Worm (Caenorhabditis elegans) whole organism, L1 larva: ENCODE measurements around the gene fipr-18.

ENCODE experiments used
- C04F5.9 ChIP-seq: sonication (generic microtip); optimal IDR thresholded peaks from 2 replicates; lab custom pipeline; 2016; ENCODE audit warnings: missing genetic modification characterization, missing compliant biosample characterization
- C16A3.4 ChIP-seq: fragments of 150-350 bp; optimal IDR thresholded peaks from 2 replicates; lab custom pipeline; 2014; ENCODE audit warnings: missing biosample characterization, missing genetic modification characterization
- F16B12.6 ChIP-seq: fragments of 150-350 bp; optimal IDR thresholded peaks from 2 replicates; lab custom pipeline; 2014; ENCODE audit warnings: missing biosample characterization, missing genetic modification characterization
- alr-1 ChIP-seq: fragments of 200-800 bp; sonication (Bioruptor generic); optimal IDR thresholded peaks from 2 replicates; lab custom pipeline; 2018; ENCODE audit warnings: borderline replicate concordance, mild to moderate bottlenecking, missing genetic modification characterization, missing compliant biosample characterization
- aly-2 ChIP-seq: fragments of 150-350 bp; optimal IDR thresholded peaks from 2 replicates; lab custom pipeline; 2014; ENCODE audit warnings: missing biosample characterization, missing genetic modification characterization
- ama-1 ChIP-seq: fragments of 150-350 bp; optimal IDR thresholded peaks from 2 replicates; lab custom pipeline; 2014
- blmp-1 ChIP-seq: fragments of 150-350 bp; optimal IDR thresholded peaks from 2 replicates; lab custom pipeline; 2014; ENCODE audit warnings: missing biosample characterization, missing genetic modification characterization
- ceh-63 ChIP-seq: fragments of 200-800 bp; sonication (Bioruptor generic); optimal IDR thresholded peaks from 2 replicates; lab custom pipeline; 2018; ENCODE audit warnings: mild to moderate bottlenecking, missing genetic modification characterization, missing compliant biosample characterization
- ces-1 ChIP-seq: fragments of 150-350 bp; optimal IDR thresholded peaks from 2 replicates; lab custom pipeline; 2014; ENCODE audit warnings: missing biosample characterization, missing genetic modification reagents, missing genetic modification characterization
- dpl-1 ChIP-seq, 3 experiments: fragments of 150-350 bp in 2 of 3; sonication (generic microtip) in 1 of 3; optimal IDR thresholded peaks; 2 replicates each; lab custom pipeline; 2014 to 2017; ENCODE audit warnings: missing biosample characterization in 3 of 3, missing genetic modification characterization in 3 of 3, missing genetic modification reagents in 3 of 3
- elt-2 ChIP-seq: sonication (generic microtip); optimal IDR thresholded peaks from 2 replicates; lab custom pipeline; 2016; ENCODE audit warnings: missing genetic modification characterization, mild to moderate bottlenecking, inconsistent platforms, missing compliant biosample characterization, missing genetic modification reagents
- grh-1 ChIP-seq: fragments of 200-800 bp; sonication (Bioruptor generic); IDR thresholded peaks from 2 replicates; pipeline ENCODE4 v1.3.6; 2022; ENCODE audit warnings: missing genetic modification reagents, missing genetic modification characterization, missing compliant biosample characterization
- hlh-17 ChIP-seq: fragments of 200-800 bp; sonication (Bioruptor generic); optimal IDR thresholded peaks from 2 replicates; lab custom pipeline; 2018; ENCODE audit warnings: missing genetic modification characterization, mild to moderate bottlenecking, missing compliant biosample characterization, moderate library complexity, borderline replicate concordance
- hlh-4 ChIP-seq: sonication (generic microtip); optimal IDR thresholded peaks from 2 replicates; lab custom pipeline; 2016; ENCODE audit warnings: mild to moderate bottlenecking, missing genetic modification characterization, missing compliant biosample characterization
- hpl-2 ChIP-seq: fragments of 150-350 bp; optimal IDR thresholded peaks from 2 replicates; lab custom pipeline; 2014; ENCODE audit warnings: missing biosample characterization, missing genetic modification reagents, missing genetic modification characterization
- jun-1 ChIP-seq: fragments of 150-350 bp; optimal IDR thresholded peaks from 2 replicates; lab custom pipeline; 2014; ENCODE audit warnings: missing biosample characterization, missing genetic modification reagents, missing genetic modification characterization
- lin-13 ChIP-seq: fragments of 150-350 bp; optimal IDR thresholded peaks from 2 replicates; lab custom pipeline; 2014; ENCODE audit warnings: missing biosample characterization, missing genetic modification reagents, missing genetic modification characterization
- lin-14 ChIP-seq: fragments of 200-800 bp; sonication (Bioruptor generic); optimal IDR thresholded peaks from 2 replicates; lab custom pipeline; 2018; ENCODE audit warnings: mild to moderate bottlenecking, missing genetic modification characterization, moderate library complexity, missing compliant biosample characterization
- lin-15B ChIP-seq: fragments of 150-350 bp; sonication (generic microtip); optimal IDR thresholded peaks from 3 replicates; lab custom pipeline; 2014; ENCODE audit warnings: missing biosample characterization, missing genetic modification characterization
- lin-39 ChIP-seq: fragments of 150-350 bp; optimal IDR thresholded peaks from 2 replicates; lab custom pipeline; 2014; ENCODE audit warnings: missing biosample characterization, missing genetic modification reagents, missing genetic modification characterization
- lir-3 ChIP-seq: sonication (generic microtip); optimal IDR thresholded peaks from 2 replicates; lab custom pipeline; 2016; ENCODE audit warnings: mild to moderate bottlenecking, missing genetic modification characterization, moderate library complexity, missing compliant biosample characterization; ENCODE audit not compliant: poor library complexity
- mab-9 ChIP-seq: fragments of 200-800 bp; sonication (Bioruptor generic); IDR thresholded peaks from 2 replicates; pipeline ENCODE4 v1.3.6; 2022; ENCODE audit warnings: missing genetic modification reagents, missing genetic modification characterization, missing compliant biosample characterization
- nhr-11 ChIP-seq: fragments of 150-350 bp; optimal IDR thresholded peaks from 2 replicates; lab custom pipeline; 2014; ENCODE audit warnings: missing biosample characterization, missing genetic modification characterization
- nhr-12 ChIP-seq: sonication (generic microtip); optimal IDR thresholded peaks from 2 replicates; lab custom pipeline; 2017; ENCODE audit warnings: missing biosample characterization, missing genetic modification characterization
- nhr-28 ChIP-seq: fragments of 150-350 bp; optimal IDR thresholded peaks from 2 replicates; lab custom pipeline; 2014; ENCODE audit warnings: missing biosample characterization, missing genetic modification characterization
- nhr-71 ChIP-seq: sonication (generic microtip); optimal IDR thresholded peaks from 2 replicates; lab custom pipeline; 2016; ENCODE audit warnings: mild to moderate bottlenecking, missing genetic modification characterization, moderate library complexity, missing compliant biosample characterization
- nhr-85 ChIP-seq: sonication (generic microtip); peaks from one replicate; lab custom pipeline; 2016; ENCODE audit warnings: missing genetic modification characterization, inconsistent platforms, missing compliant biosample characterization
- nhr-90 ChIP-seq: sonication (generic microtip); optimal IDR thresholded peaks from 2 replicates; lab custom pipeline; 2016; ENCODE audit warnings: mild to moderate bottlenecking, missing genetic modification characterization, missing compliant biosample characterization; ENCODE audit not compliant: poor library complexity
- rnt-1 ChIP-seq: sonication (generic microtip); optimal IDR thresholded peaks from 2 replicates; lab custom pipeline; 2016; ENCODE audit warnings: mild to moderate bottlenecking, missing genetic modification characterization, moderate library complexity, missing compliant biosample characterization
- skn-1 ChIP-seq: fragments of 150-350 bp; optimal IDR thresholded peaks from 2 replicates; lab custom pipeline; 2014; ENCODE audit warnings: missing biosample characterization, missing genetic modification characterization
- snpc-4 ChIP-seq: fragments of 150-350 bp; optimal IDR thresholded peaks from 2 replicates; lab custom pipeline; 2014; ENCODE audit warnings: missing biosample characterization, missing genetic modification characterization
- snu-23 ChIP-seq: sonication (generic microtip); optimal IDR thresholded peaks from 2 replicates; lab custom pipeline; 2016; ENCODE audit warnings: missing genetic modification characterization, missing compliant biosample characterization
- sup-37 ChIP-seq: fragments of 200-800 bp; sonication (Bioruptor generic); optimal IDR thresholded peaks from 2 replicates; lab custom pipeline; 2018; ENCODE audit warnings: mild to moderate bottlenecking, missing genetic modification characterization, missing compliant biosample characterization
- swsn-7 ChIP-seq: sonication (generic microtip); optimal IDR thresholded peaks from 2 replicates; lab custom pipeline; 2016; ENCODE audit warnings: missing genetic modification characterization, missing compliant biosample characterization
- tbx-2 ChIP-seq: sonication (generic microtip); optimal IDR thresholded peaks from 2 replicates; lab custom pipeline; 2016; ENCODE audit warnings: missing genetic modification characterization, missing compliant biosample characterization
- tlp-1 ChIP-seq: fragments of 150-350 bp; optimal IDR thresholded peaks from 2 replicates; lab custom pipeline; 2014; ENCODE audit warnings: missing biosample characterization, missing genetic modification characterization
- unc-130 ChIP-seq: fragments of 150-350 bp; optimal IDR thresholded peaks from 2 replicates; lab custom pipeline; 2017; ENCODE audit warnings: missing biosample characterization, missing genetic modification characterization, inconsistent platforms
- unc-86 ChIP-seq: sonication (generic microtip); optimal IDR thresholded peaks from 2 replicates; lab custom pipeline; 2016; ENCODE audit warnings: missing genetic modification characterization, missing compliant biosample characterization
- zag-1 ChIP-seq: fragments of 150-350 bp; optimal IDR thresholded peaks from 2 replicates; lab custom pipeline; 2014; ENCODE audit warnings: missing biosample characterization, missing genetic modification characterization
- ztf-4 ChIP-seq: fragments of 150-350 bp; optimal IDR thresholded peaks from 2 replicates; lab custom pipeline; 2014; ENCODE audit warnings: missing biosample characterization, missing genetic modification characterization

The fipr-18 gene

DNA sequence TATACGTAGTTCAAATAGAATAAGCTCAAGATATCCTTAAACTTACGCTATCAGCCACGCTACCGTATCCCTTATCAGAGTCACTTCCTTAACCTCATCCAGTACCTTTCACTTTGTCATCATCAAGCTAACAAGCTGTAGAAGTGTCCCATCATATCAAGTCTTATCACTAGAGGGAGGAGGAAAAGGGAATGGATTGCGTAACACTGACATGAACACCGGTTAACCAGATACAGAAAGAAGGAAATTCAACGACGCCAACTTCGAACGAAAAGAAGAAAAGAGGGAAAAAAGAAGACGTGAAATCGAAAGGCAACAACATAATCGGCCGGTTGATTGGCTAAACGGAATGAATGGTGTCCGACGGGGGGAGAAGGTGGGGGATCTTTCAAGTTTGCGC is 30.9 kb downstream of the fipr-18 start:
- TF ChIP-seq blmp-1 (tag; lab: Kevin White, UChicago) (peak; percentile 82), alr-1 (no peak)
- TF ChIP-seq, all 84 proteins: peak for 1

- TF ChIP-seq unc-86 (tag; lab: Kevin White, UChicago): no peak
- no peak for TF ChIP-seq lin-39 (tag; lab: Kevin White, UChicago)
- TF ChIP-seq nhr-12: no peak
- TF ChIP-seq lir-3 (tag; lab: Kevin White, UChicago): no peak
These were observed 32.8 kb downstream of the fipr-18 start for ce11 chrIII:7491931-7492330.

- peak; percentile 57 for TF ChIP-seq aly-2 (tag; lab: Kevin White, UChicago)
- peak; percentile 96 for TF ChIP-seq blmp-1 (tag; lab: Kevin White, UChicago)
- no peak for TF ChIP-seq unc-86 (tag; lab: Kevin White, UChicago)
These were observed 35.8 kb downstream of the fipr-18 start for ce11 chrIII:7494850-7495314.

- TF ChIP-seq blmp-1 (tag; lab: Kevin White, UChicago) (no peak), alr-1 (no peak), hpl-2 (GFP tag; lab: Kevin White, UChicago) (no peak), unc-130 (tag; lab: Kevin White, UChicago) (no peak), nhr-71 (tag; lab: Kevin White, UChicago) (no peak), unc-86 (tag; lab: Kevin White, UChicago) (no peak), aly-2 (tag; lab: Kevin White, UChicago) (no peak), nhr-11 (no peak), lin-14 (GFP tag; lab: Kevin White, UChicago) (no peak), jun-1 (tag; lab: Kevin White, UChicago) (no peak), skn-1 (no peak), dpl-1 (GFP tag; optimal IDR thresholded peaks at IDR 0.05; lab: Kevin White, UChicago) (no peak), grh-1 (GFP tag; lab: Robert Waterston, UW) (no peak), rnt-1 (tag; lab: Kevin White, UChicago) (no peak), mab-9 (GFP tag; lab: Robert Waterston, UW) (no peak), tlp-1 (tag; lab: Kevin White, UChicago) (no peak), F16B12.6 (tag; lab: Kevin White, UChicago) (no peak), hlh-4 (no peak), nhr-85 (tag; lab: Kevin White, UChicago) (no peak), nhr-12 (no peak)
These were observed 36.6 kb downstream of the fipr-18 start for ce11 chrIII:7495616-7496146.

- TF ChIP-seq blmp-1 (tag; lab: Kevin White, UChicago): peak; percentile 3
- TF ChIP-seq dpl-1 (GFP tag; optimal IDR thresholded peaks at IDR 0.05; lab: Kevin White, UChicago): no peak
- TF ChIP-seq, all 84 proteins: peak for 1
These were observed 38.7 kb downstream of the fipr-18 start, which contains the start of gene cgh-1 for ce11 chrIII:7497782-7498266. Gene cgh-1, minus strand, starts transcription at chrIII:7497832.

- TF ChIP-seq C16A3.4 (tag; lab: Kevin White, UChicago) (peak; percentile 85), snpc-4 (tag; lab: Kevin White, UChicago) (peak; percentile 70), lir-3 (tag; lab: Kevin White, UChicago) (peak; percentile 70), unc-130 (tag; lab: Kevin White, UChicago) (peak; percentile 59), C04F5.9 (peak; percentile 63), ceh-63 (GFP tag; lab: Kevin White, UChicago) (no peak), lin-15B (tag; lab: Kevin White, UChicago) (peak; percentile 95), ces-1 (GFP tag; lab: Kevin White, UChicago) (no peak), elt-2 (tag; lab: Kevin White, UChicago) (peak; percentile 64), zag-1 (tag; lab: Kevin White, UChicago) (no peak), ztf-4 (peak; percentile 62), sup-37 (GFP tag; lab: Kevin White, UChicago) (peak; percentile 62), tbx-2 (tag; lab: Kevin White, UChicago) (peak; percentile 82), nhr-90 (tag; lab: Kevin White, UChicago) (peak; percentile 78), aly-2 (tag; lab: Kevin White, UChicago) (peak; percentile 69), ama-1 (lab: Kevin White, UChicago) (no peak), nhr-11 (peak; percentile 63), nhr-28 (tag; lab: Kevin White, UChicago) (no peak), snu-23 (GFP tag; lab: Kevin White, UChicago) (peak; percentile 91), lin-13 (peak; percentile 99), swsn-7 (tag; lab: Kevin White, UChicago) (peak; percentile 84), grh-1 (GFP tag; lab: Robert Waterston, UW) (peak; percentile 47; the same call in 1 of the 2 replicates), hlh-17 (GFP tag; lab: Kevin White, UChicago) (no peak), blmp-1 (tag; lab: Kevin White, UChicago) (peak; percentile 69), skn-1 (peak; percentile 81)
These were observed 39.2 kb downstream of the fipr-18 start for ce11 chrIII:7498346-7498745.
